Worm (Caenorhabditis elegans) whole organism, L2 larva: Measurements from ENCODE around the gene ribo-1.
A peak's percentile ranks its signal among the peaks of the same experiment; 100 is the strongest.

Source experiments
- C34F6.9 ChIP-seq: fragments of 150-350 bp; optimal IDR thresholded peaks from 2 replicates; lab custom pipeline; 2014; ENCODE audit warnings: missing biosample characterization, missing genetic modification characterization
- F13H6.1 ChIP-seq: sonication (generic microtip); optimal IDR thresholded peaks from 2 replicates; lab custom pipeline; 2016; ENCODE audit warnings: missing genetic modification characterization, missing compliant biosample characterization
- R02D3.7 ChIP-seq: fragments of 150-350 bp; optimal IDR thresholded peaks from 2 replicates; lab custom pipeline; 2014; ENCODE audit warnings: missing biosample characterization, missing genetic modification characterization
- Y55F3AM.14 ChIP-seq: fragments of 200-800 bp; sonication (Bioruptor generic); optimal IDR thresholded peaks from 2 replicates; lab custom pipeline; 2018; ENCODE audit warnings: mild to moderate bottlenecking, missing genetic modification characterization, missing compliant biosample characterization
- ZK546.5 ChIP-seq: sonication (generic microtip); optimal IDR thresholded peaks from 2 replicates; lab custom pipeline; 2017; ENCODE audit warnings: missing biosample characterization, missing genetic modification characterization
- alr-1 ChIP-seq: fragments of 150-350 bp; optimal IDR thresholded peaks from 2 replicates; lab custom pipeline; 2014; ENCODE audit warnings: missing biosample characterization, missing genetic modification characterization
- aly-2 ChIP-seq: fragments of 150-350 bp; optimal IDR thresholded peaks from 2 replicates; lab custom pipeline; 2014; ENCODE audit warnings: missing biosample characterization, missing genetic modification characterization
- ama-1 ChIP-seq: fragments of 150-350 bp; optimal IDR thresholded peaks from 2 replicates; lab custom pipeline; 2018; ENCODE audit warnings: inconsistent platforms
- blmp-1 ChIP-seq: sonication (generic microtip); optimal IDR thresholded peaks from 2 replicates; lab custom pipeline; 2017; ENCODE audit warnings: missing genetic modification characterization, mild to moderate bottlenecking, missing compliant biosample characterization, antibody characterized with exemption, moderate library complexity; ENCODE audit not compliant: insufficient read depth
- ceh-16 ChIP-seq: fragments of 150-350 bp; optimal IDR thresholded peaks from 2 replicates; lab custom pipeline; 2014; ENCODE audit warnings: missing biosample characterization, missing genetic modification characterization
- ceh-82 ChIP-seq: fragments of 150-350 bp; optimal IDR thresholded peaks from 2 replicates; lab custom pipeline; 2014; ENCODE audit warnings: missing biosample characterization, missing genetic modification characterization
- crh-2 ChIP-seq: sonication (generic microtip); optimal IDR thresholded peaks from 2 replicates; lab custom pipeline; 2017; ENCODE audit warnings: missing biosample characterization, missing genetic modification characterization
- dmd-4 ChIP-seq: sonication (generic microtip); optimal IDR thresholded peaks from 2 replicates; lab custom pipeline; 2017; ENCODE audit warnings: missing biosample characterization, missing genetic modification characterization
- egl-27 ChIP-seq: sonication (generic microtip); optimal IDR thresholded peaks from 3 replicates; lab custom pipeline; 2017; ENCODE audit warnings: missing biosample characterization, missing genetic modification reagents, missing genetic modification characterization
- elt-1 ChIP-seq: fragments of 150-350 bp; optimal IDR thresholded peaks from 2 replicates; lab custom pipeline; 2014; ENCODE audit warnings: missing biosample characterization, missing genetic modification characterization
- elt-3 ChIP-seq: sonication (generic microtip); optimal IDR thresholded peaks from 2 replicates; lab custom pipeline; 2017; ENCODE audit warnings: missing biosample characterization, missing genetic modification characterization
- fos-1 ChIP-seq: fragments of 150-350 bp; optimal IDR thresholded peaks from 2 replicates; lab custom pipeline; 2014; ENCODE audit warnings: missing biosample characterization, missing genetic modification characterization
- gmeb-1 ChIP-seq: fragments of 150-350 bp; optimal IDR thresholded peaks from 2 replicates; lab custom pipeline; 2014; ENCODE audit warnings: missing biosample characterization, missing genetic modification characterization
- lin-11 ChIP-seq: fragments of 150-350 bp; sonication (generic microtip); optimal IDR thresholded peaks from 2 replicates; lab custom pipeline; 2014; ENCODE audit warnings: missing biosample characterization, missing genetic modification characterization, inconsistent platforms, mixed read lengths
- lin-13 ChIP-seq: fragments of 150-350 bp; optimal IDR thresholded peaks from 2 replicates; lab custom pipeline; 2014; ENCODE audit warnings: missing biosample characterization, missing genetic modification reagents, missing genetic modification characterization
- lin-39 ChIP-seq: fragments of 150-350 bp; optimal IDR thresholded peaks from 2 replicates; lab custom pipeline; 2014; ENCODE audit warnings: missing biosample characterization, missing genetic modification reagents, missing genetic modification characterization
- lsy-2 ChIP-seq, 2 experiments: fragments of 150-350 bp in 1 of 2; sonication (generic microtip) in 1 of 2; optimal IDR thresholded peaks; 2 replicates each; lab custom pipeline; 2014 to 2017; ENCODE audit warnings: missing biosample characterization in 2 of 2, missing genetic modification characterization in 2 of 2
- mab-5 ChIP-seq: fragments of 150-350 bp; optimal IDR thresholded peaks from 2 replicates; lab custom pipeline; 2014; ENCODE audit warnings: missing biosample characterization, missing genetic modification characterization
- mbf-1 ChIP-seq: sonication (generic microtip); optimal IDR thresholded peaks from 2 replicates; lab custom pipeline; 2017; ENCODE audit warnings: missing biosample characterization, missing genetic modification characterization
- mdl-1 ChIP-seq, 2 experiments: fragments of 150-350 bp in 1 of 2; sonication (generic microtip) in 1 of 2; optimal IDR thresholded peaks; 2 replicates each; lab custom pipeline; 2017; ENCODE audit warnings: missing biosample characterization in 2 of 2, missing genetic modification characterization in 2 of 2
- nhr-10 ChIP-seq: sonication (generic microtip); optimal IDR thresholded peaks from 2 replicates; lab custom pipeline; 2017; ENCODE audit warnings: missing biosample characterization, missing genetic modification characterization
- nhr-11 ChIP-seq: fragments of 150-350 bp; optimal IDR thresholded peaks from 2 replicates; lab custom pipeline; 2014; ENCODE audit warnings: missing biosample characterization, missing genetic modification characterization
- nhr-12 ChIP-seq: fragments of 150-350 bp; optimal IDR thresholded peaks from 2 replicates; lab custom pipeline; 2014; ENCODE audit warnings: missing biosample characterization, missing genetic modification characterization
- nhr-129 ChIP-seq: fragments of 150-350 bp; optimal IDR thresholded peaks from 2 replicates; lab custom pipeline; 2014; ENCODE audit warnings: missing biosample characterization, missing genetic modification characterization
- nhr-21 ChIP-seq: fragments of 150-350 bp; optimal IDR thresholded peaks from 2 replicates; lab custom pipeline; 2014; ENCODE audit warnings: missing biosample characterization, missing genetic modification characterization
- nhr-23 ChIP-seq: fragments of 150-350 bp; optimal IDR thresholded peaks from 2 replicates; lab custom pipeline; 2014; ENCODE audit warnings: missing biosample characterization, missing genetic modification reagents, missing genetic modification characterization
- nhr-237 ChIP-seq: fragments of 150-350 bp; optimal IDR thresholded peaks from 2 replicates; lab custom pipeline; 2014; ENCODE audit warnings: missing biosample characterization, missing genetic modification characterization
- nhr-25 ChIP-seq: fragments of 150-350 bp; sonication (generic microtip); optimal IDR thresholded peaks from 3 replicates; lab custom pipeline; 2014; ENCODE audit warnings: missing biosample characterization, missing genetic modification characterization
- nhr-6 ChIP-seq: fragments of 150-350 bp; optimal IDR thresholded peaks from 2 replicates; lab custom pipeline; 2014; ENCODE audit warnings: missing biosample characterization, missing genetic modification characterization
- nhr-77 ChIP-seq: fragments of 150-350 bp; optimal IDR thresholded peaks from 2 replicates; lab custom pipeline; 2014; ENCODE audit warnings: missing biosample characterization, missing genetic modification characterization
- peb-1 ChIP-seq: fragments of 150-350 bp; optimal IDR thresholded peaks from 2 replicates; lab custom pipeline; 2014; ENCODE audit warnings: missing biosample characterization, missing genetic modification characterization
- sem-4 ChIP-seq: fragments of 150-350 bp; optimal IDR thresholded peaks from 2 replicates; lab custom pipeline; 2014; ENCODE audit warnings: missing biosample characterization, missing genetic modification reagents, missing genetic modification characterization
- skn-1 ChIP-seq: sonication (generic microtip); optimal IDR thresholded peaks from 2 replicates; lab custom pipeline; 2017; ENCODE audit warnings: missing biosample characterization, missing genetic modification characterization
- sma-3 ChIP-seq: sonication (generic microtip); optimal IDR thresholded peaks from 2 replicates; lab custom pipeline; 2016; ENCODE audit warnings: missing genetic modification reagents, missing genetic modification characterization, missing compliant biosample characterization
- sma-9 ChIP-seq, 2 experiments: fragments of 150-350 bp in 1 of 2; sonication (generic microtip) in 1 of 2; optimal IDR thresholded peaks; 2 replicates each; lab custom pipeline; 2014 to 2016; ENCODE audit warnings: missing genetic modification characterization in 2 of 2, mild to moderate bottlenecking in 1 of 2, missing biosample characterization in 1 of 2, missing compliant biosample characterization in 1 of 2, missing genetic modification reagents in 1 of 2, moderate library complexity in 1 of 2
- snpc-4 ChIP-seq: fragments of 150-350 bp; optimal IDR thresholded peaks from 2 replicates; lab custom pipeline; 2014; ENCODE audit warnings: missing biosample characterization, missing genetic modification characterization
- unc-39 ChIP-seq: fragments of 150-350 bp; optimal IDR thresholded peaks from 2 replicates; lab custom pipeline; 2014; ENCODE audit warnings: missing biosample characterization, missing genetic modification characterization
- unc-55 ChIP-seq: fragments of 150-350 bp; sonication (generic microtip); optimal IDR thresholded peaks from 3 replicates; lab custom pipeline; 2014; ENCODE audit warnings: missing biosample characterization, missing genetic modification reagents, missing genetic modification characterization
- unc-62 ChIP-seq: fragments of 150-350 bp; optimal IDR thresholded peaks from 2 replicates; lab custom pipeline; 2014; ENCODE audit warnings: missing biosample characterization, missing genetic modification reagents, missing genetic modification characterization
- zag-1 ChIP-seq: fragments of 150-350 bp; optimal IDR thresholded peaks from 2 replicates; lab custom pipeline; 2014; ENCODE audit warnings: missing biosample characterization, missing genetic modification characterization
- ztf-1 ChIP-seq: fragments of 200-800 bp; sonication (Bioruptor generic); conservative IDR thresholded peaks from 2 replicates; pipeline ENCODE4 v1.3.6; 2022; ENCODE audit warnings: missing genetic modification characterization, missing compliant biosample characterization
- ztf-11 ChIP-seq: sonication (generic microtip); optimal IDR thresholded peaks from 2 replicates; lab custom pipeline; 2017; ENCODE audit warnings: missing biosample characterization, missing genetic modification characterization
- ztf-4 ChIP-seq: fragments of 150-350 bp; optimal IDR thresholded peaks from 2 replicates; lab custom pipeline; 2014; ENCODE audit warnings: missing biosample characterization, missing genetic modification characterization

Gene ribo-1

DNA sequence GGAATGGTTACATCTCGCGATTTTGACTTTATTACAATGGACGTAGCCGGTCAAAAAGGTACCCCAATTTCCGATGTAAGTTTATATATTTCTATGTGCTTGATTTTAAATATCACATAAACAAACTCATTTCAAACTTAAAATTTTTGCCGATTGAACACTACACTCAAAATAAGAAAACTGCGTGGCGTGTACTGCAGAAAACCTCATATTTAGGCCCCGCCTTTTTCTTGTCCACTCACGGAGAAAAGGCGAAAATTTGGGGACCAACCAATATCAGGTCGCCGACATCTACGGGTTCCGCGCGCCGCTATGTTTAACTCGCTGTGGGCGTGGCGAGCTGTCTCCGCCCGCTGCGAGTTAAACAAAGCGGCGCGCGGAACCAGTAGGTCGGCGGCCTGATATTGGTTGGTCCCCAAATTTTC is 3.7 kb downstream of the ribo-1 start:
- TF ChIP-seq snpc-4 (tag; lab: Kevin White, UChicago) = peak; percentile 26

DNA sequence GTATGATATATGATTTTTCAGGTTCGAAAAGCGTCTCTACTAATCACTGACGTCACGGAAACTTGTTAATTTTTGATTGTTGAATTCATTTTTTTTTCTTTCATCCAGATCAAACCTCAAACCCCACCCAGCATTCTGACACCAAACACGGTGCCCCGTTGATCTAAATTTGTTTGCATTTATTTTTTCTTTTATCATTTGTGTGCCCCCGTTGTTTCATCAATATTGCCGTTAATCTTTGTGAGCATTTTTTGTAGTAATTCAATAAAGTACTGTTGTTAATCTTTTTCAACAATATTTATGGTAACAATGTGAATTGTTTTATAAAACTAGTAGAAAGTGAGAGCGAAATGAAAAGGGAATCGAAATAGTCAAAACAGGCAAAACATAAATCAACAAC is 6.3 kb downstream of the ribo-1 start:
- no peak for TF ChIP-seq unc-39
- TF ChIP-seq, all 48 proteins: peak for 0

DNA sequence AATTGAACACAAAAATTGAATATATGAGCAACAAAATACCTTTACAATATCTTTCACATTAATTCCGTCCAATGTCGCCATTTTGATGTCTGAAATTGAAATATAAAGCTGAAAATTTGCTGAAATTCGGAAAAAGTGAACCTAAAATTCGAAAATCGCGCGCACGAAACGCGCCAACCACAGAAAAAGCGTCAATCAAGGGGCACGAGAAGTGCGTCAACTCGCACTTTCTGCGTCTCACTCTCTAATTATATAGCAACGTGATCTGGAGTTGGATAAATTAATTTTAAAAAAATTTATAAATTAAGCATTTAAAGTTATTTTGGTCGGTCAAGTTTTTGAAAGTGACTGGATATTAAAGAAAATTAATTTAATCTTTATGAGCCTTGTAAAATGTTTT is 8.8 kb downstream of the ribo-1 start, which contains the start of gene ruvb-2:
TSS of gene ruvb-2 (minus strand) at position 89 of the 400 bp plus-strand sequence.
- no peak for TF ChIP-seq dmd-4 (tag; lab: Kevin White, UChicago)
- TF ChIP-seq ZK546.5 (tag; lab: Kevin White, UChicago) = peak; percentile 49
- TF ChIP-seq ztf-1 (GFP tag; lab: Robert Waterston, UW) = no peak
- TF ChIP-seq ztf-11 (tag; lab: Kevin White, UChicago) = no peak
- peak; percentile 97 for TF ChIP-seq C34F6.9
- peak; percentile 58 for TF ChIP-seq sem-4 (tag; lab: Kevin White, UChicago)
- TF ChIP-seq aly-2 = no peak
- TF ChIP-seq mbf-1 (tag; lab: Kevin White, UChicago) = no peak
- peak; percentile 91 for TF ChIP-seq nhr-25
- TF ChIP-seq nhr-12 = no peak
- no peak for TF ChIP-seq unc-62 (GFP tag; lab: Kevin White, UChicago)
- peak; percentile 70 for TF ChIP-seq nhr-129 (tag; lab: Kevin White, UChicago)
- peak; percentile 78 for TF ChIP-seq nhr-6 (tag; lab: Kevin White, UChicago)
- no peak for TF ChIP-seq nhr-11 (tag; lab: Kevin White, UChicago)
- TF ChIP-seq ama-1 (lab: Kevin White, UChicago) = peak; percentile 56
- TF ChIP-seq fos-1 = peak; percentile 77
- peak; percentile 89 for TF ChIP-seq sma-3 (GFP tag; lab: Kevin White, UChicago)
- no peak for TF ChIP-seq elt-1 (tag; lab: Kevin White, UChicago)
- TF ChIP-seq lin-13 (GFP tag; lab: Kevin White, UChicago) = peak; percentile 90
- no peak for TF ChIP-seq Y55F3AM.14
- peak; percentile 50 for TF ChIP-seq egl-27
- TF ChIP-seq lin-11 (tag; lab: Kevin White, UChicago) = peak; percentile 80
- peak; percentile 93 for TF ChIP-seq gmeb-1 (tag; lab: Kevin White, UChicago)
- TF ChIP-seq ceh-16 (tag; lab: Kevin White, UChicago) = no peak
- TF ChIP-seq skn-1 (tag; lab: Kevin White, UChicago) = no peak
- peak in 1 of 2 experiments; percentile 79 for TF ChIP-seq mdl-1 (tag; optimal IDR thresholded peaks at IDR 0.05; lab: Kevin White, UChicago)
- peak; percentile 94 for TF ChIP-seq unc-55 (GFP tag; lab: Kevin White, UChicago)
- TF ChIP-seq snpc-4 (tag; lab: Kevin White, UChicago) = peak; percentile 87
- TF ChIP-seq sma-9 (GFP tag; optimal IDR thresholded peaks at IDR 0.05; lab: Kevin White, UChicago) = peak; percentile 87
- TF ChIP-seq sma-9 (tag; optimal IDR thresholded peaks at IDR 0.05; lab: Kevin White, UChicago) = no peak
- TF ChIP-seq nhr-23 = no peak
- TF ChIP-seq F13H6.1 (tag; lab: Kevin White, UChicago) = peak; percentile 81
- TF ChIP-seq nhr-77 = no peak
- no peak for TF ChIP-seq lin-39 (tag; lab: Kevin White, UChicago)
- no peak for TF ChIP-seq nhr-237 (tag; lab: Kevin White, UChicago)
- peak; percentile 21 for TF ChIP-seq nhr-10 (tag; lab: Kevin White, UChicago)
- TF ChIP-seq alr-1 = no peak
- no peak for TF ChIP-seq unc-39
- peak; percentile 91 for TF ChIP-seq crh-2 (tag; lab: Kevin White, UChicago)
- no peak for TF ChIP-seq peb-1
- TF ChIP-seq lsy-2 (tag; optimal IDR thresholded peaks at IDR 0.05; lab: Kevin White, UChicago) = peak; percentile 76 to 94
- peak; percentile 41 for TF ChIP-seq R02D3.7 (tag; lab: Kevin White, UChicago)
- peak; percentile 59 for TF ChIP-seq zag-1 (tag; lab: Kevin White, UChicago)
- TF ChIP-seq elt-3 (tag; lab: Kevin White, UChicago) = no peak
- peak; percentile 82 for TF ChIP-seq blmp-1 (tag; lab: Kevin White, UChicago)
- peak; percentile 33 for TF ChIP-seq ztf-4 (tag; lab: Kevin White, UChicago)
- TF ChIP-seq ceh-82 (tag; lab: Kevin White, UChicago) = peak; percentile 65
- peak; percentile 72 for TF ChIP-seq mab-5 (tag; lab: Kevin White, UChicago)
- TF ChIP-seq nhr-21 (tag; lab: Kevin White, UChicago) = peak; percentile 86
